Worm (Caenorhabditis elegans) whole organism, early embryonic: Measurements from ENCODE around the gene ins-8.

Experiments
- F13C5.2 ChIP-seq: sonication (generic microtip); optimal IDR thresholded peaks from 2 replicates; lab custom pipeline; 2017; ENCODE audit warnings: mild to moderate bottlenecking, missing genetic modification characterization, inconsistent platforms, missing compliant biosample characterization
- ama-1 ChIP-seq: fragments of 150-350 bp; optimal IDR thresholded peaks from 2 replicates; lab custom pipeline; 2014
- tbx-11 ChIP-seq: fragments of 200-800 bp; sonication (Bioruptor generic); IDR thresholded peaks from 2 replicates; pipeline ENCODE4 v1.3.6; 2022; ENCODE audit warnings: missing genetic modification characterization, missing compliant biosample characterization

DNA sequence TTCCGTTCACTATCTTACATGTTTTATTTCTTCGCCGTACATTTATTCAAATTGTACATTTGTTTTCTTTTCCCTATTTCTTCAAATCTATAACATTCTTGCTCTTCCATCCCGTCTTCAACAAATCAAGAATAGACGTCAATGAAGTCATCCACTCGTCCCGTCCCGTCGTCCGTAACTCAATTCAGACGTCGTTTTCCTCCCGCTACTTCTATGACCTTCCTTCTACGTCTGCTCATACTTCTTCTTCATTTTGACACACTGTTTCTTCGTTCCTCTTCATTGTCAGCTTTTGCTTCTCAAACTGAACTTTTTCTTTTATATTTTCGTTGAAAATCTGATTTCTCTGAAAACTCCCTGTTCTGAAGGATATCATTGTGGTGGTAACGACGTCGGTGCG is 20.7 kb downstream of the ins-8 start:
- TF ChIP-seq tbx-11 (GFP tag; lab: Robert Waterston, UW) (no peak), ama-1 (no peak), F13C5.2 (tag; lab: Kevin White, UChicago) (no peak)
